Worm (Caenorhabditis elegans) whole organism, L4 larva: Measurements from ENCODE around the gene klf-2.

Experiments
- F26F4.8 ChIP-seq: fragments of 200-800 bp; sonication (Bioruptor generic); conservative IDR thresholded peaks from 2 replicates; pipeline ENCODE4 v1.3.6; 2022; ENCODE audit warnings: missing genetic modification characterization, missing compliant biosample characterization
- Y105C5A.15 ChIP-seq: fragments of 200-800 bp; sonication (Bioruptor generic); IDR thresholded peaks from 2 replicates; pipeline ENCODE4 v1.3.6; 2022; ENCODE audit warnings: missing genetic modification characterization, missing compliant biosample characterization
- ZK337.2 ChIP-seq: fragments of 200-800 bp; sonication (Bioruptor generic); IDR thresholded peaks from 2 replicates; pipeline ENCODE4 v1.3.6; 2022; ENCODE audit warnings: missing genetic modification reagents, missing genetic modification characterization, missing compliant biosample characterization
- aha-1 ChIP-seq: fragments of 150-350 bp; peaks from one replicate; lab custom pipeline; 2014; ENCODE audit warnings: missing biosample characterization, missing genetic modification characterization
- arid-1 ChIP-seq: fragments of 200-800 bp; sonication (Bioruptor generic); conservative IDR thresholded peaks from 2 replicates; pipeline ENCODE4 v1.3.6; 2022; ENCODE audit warnings: missing genetic modification reagents, missing genetic modification characterization, missing compliant biosample characterization
- ceh-20 ChIP-seq: fragments of 200-800 bp; sonication (Bioruptor generic); IDR thresholded peaks from 2 replicates; pipeline ENCODE4 v1.3.6; 2022; ENCODE audit warnings: missing genetic modification reagents, missing genetic modification characterization, missing compliant biosample characterization
- ceh-44 ChIP-seq: fragments of 200-800 bp; sonication (Bioruptor generic); IDR thresholded peaks from 2 replicates; pipeline ENCODE4 v1.3.6; 2022; ENCODE audit warnings: missing genetic modification reagents, missing genetic modification characterization, missing compliant biosample characterization
- ceh-82 ChIP-seq: sonication (generic microtip); optimal IDR thresholded peaks from 2 replicates; lab custom pipeline; 2017; ENCODE audit warnings: missing biosample characterization, missing genetic modification characterization
- ctbp-1 ChIP-seq: fragments of 200-800 bp; sonication (Bioruptor generic); IDR thresholded peaks from 2 replicates; pipeline ENCODE4 v1.3.6; 2022; ENCODE audit warnings: missing genetic modification reagents, missing genetic modification characterization, missing compliant biosample characterization
- daf-16 ChIP-seq, 3 experiments: sonication (generic microtip); optimal IDR thresholded peaks; 2 replicates each; lab custom pipeline; 2016 to 2017; ENCODE audit warnings: missing genetic modification characterization in 3 of 3, missing genetic modification reagents in 3 of 3, mild to moderate bottlenecking in 2 of 3, missing compliant biosample characterization in 2 of 3, missing biosample characterization in 1 of 3, moderate library complexity in 1 of 3
- daf-8 ChIP-seq: fragments of 200-800 bp; sonication (Bioruptor generic); IDR thresholded peaks from 2 replicates; pipeline ENCODE4 v1.3.6; 2022; ENCODE audit warnings: missing genetic modification characterization, missing compliant biosample characterization
- dmd-6 ChIP-seq: fragments of 200-800 bp; sonication (Bioruptor generic); IDR thresholded peaks from 2 replicates; pipeline ENCODE4 v1.3.6; 2022; ENCODE audit warnings: missing genetic modification reagents, missing genetic modification characterization, missing compliant biosample characterization
- dpl-1 ChIP-seq: fragments of 150-350 bp; optimal IDR thresholded peaks from 2 replicates; lab custom pipeline; 2014; ENCODE audit warnings: missing biosample characterization, missing genetic modification reagents, missing genetic modification characterization
- duxl-1 ChIP-seq: sonication (generic microtip); optimal IDR thresholded peaks from 2 replicates; lab custom pipeline; 2016; ENCODE audit warnings: mild to moderate bottlenecking, missing genetic modification characterization, moderate library complexity, missing compliant biosample characterization; ENCODE audit not compliant: poor library complexity
- dve-1 ChIP-seq: sonication (generic microtip); optimal IDR thresholded peaks from 2 replicates; lab custom pipeline; 2017; ENCODE audit warnings: antibody characterized with exemption, mild to moderate bottlenecking, missing genetic modification characterization, missing compliant biosample characterization; ENCODE audit not compliant: insufficient read depth
- egl-27 ChIP-seq: sonication (generic microtip); optimal IDR thresholded peaks from 3 replicates; lab custom pipeline; 2017; ENCODE audit warnings: missing biosample characterization, missing genetic modification reagents, missing genetic modification characterization
- fkh-10 ChIP-seq: fragments of 150-350 bp; optimal IDR thresholded peaks from 2 replicates; lab custom pipeline; 2014; ENCODE audit warnings: missing biosample characterization, missing genetic modification reagents, missing genetic modification characterization
- hif-1 ChIP-seq, 2 experiments: sonication (generic microtip); optimal IDR thresholded peaks; 2 replicates each; lab custom pipeline; 2016 to 2017; ENCODE audit warnings: missing compliant biosample characterization in 2 of 2, missing genetic modification characterization in 2 of 2, missing genetic modification reagents in 2 of 2, missing genotype in 2 of 2, mild to moderate bottlenecking in 1 of 2
- hlh-11 ChIP-seq: fragments of 200-800 bp; sonication (Bioruptor generic); optimal IDR thresholded peaks from 2 replicates; lab custom pipeline; 2018; ENCODE audit warnings: mild to moderate bottlenecking, missing genetic modification characterization, missing compliant biosample characterization
- hlh-30 ChIP-seq: sonication (generic microtip); optimal IDR thresholded peaks from 2 replicates; lab custom pipeline; 2017; ENCODE audit warnings: antibody characterized with exemption, mild to moderate bottlenecking, missing genetic modification characterization, missing compliant biosample characterization; ENCODE audit not compliant: insufficient read depth
- hmg-1.1 ChIP-seq: fragments of 200-800 bp; sonication (Bioruptor generic); IDR thresholded peaks from 2 replicates; pipeline ENCODE4 v1.3.6; 2022; ENCODE audit warnings: missing genetic modification reagents, missing genetic modification characterization, missing compliant biosample characterization
- lim-7 ChIP-seq: fragments of 200-800 bp; sonication (Bioruptor generic); IDR thresholded peaks from 2 replicates; pipeline ENCODE4 v1.3.6; 2022; ENCODE audit warnings: missing genetic modification characterization, missing compliant biosample characterization
- lin-13 ChIP-seq: fragments of 150-350 bp; optimal IDR thresholded peaks from 2 replicates; lab custom pipeline; 2014; ENCODE audit warnings: missing biosample characterization, missing genetic modification reagents, missing genetic modification characterization
- lin-15B ChIP-seq: fragments of 150-350 bp; sonication (generic microtip); optimal IDR thresholded peaks from 3 replicates; lab custom pipeline; 2014; ENCODE audit warnings: missing biosample characterization, missing genetic modification characterization
- lin-38 ChIP-seq: fragments of 200-800 bp; sonication (Bioruptor generic); IDR thresholded peaks from 2 replicates; pipeline ENCODE4 v1.3.6; 2022; ENCODE audit warnings: missing genetic modification reagents, missing genetic modification characterization, missing compliant biosample characterization
- lsy-2 ChIP-seq, 2 experiments: fragments of 150-350 bp in 1 of 2; sonication (generic microtip) in 1 of 2; optimal IDR thresholded peaks; 2 replicates each; lab custom pipeline; 2014 to 2017; ENCODE audit warnings: missing biosample characterization in 2 of 2, missing genetic modification characterization in 2 of 2
- madf-9 ChIP-seq: fragments of 200-800 bp; sonication (Bioruptor generic); conservative IDR thresholded peaks from 2 replicates; pipeline ENCODE4 v1.3.6; 2022; ENCODE audit warnings: missing genetic modification reagents, missing genetic modification characterization, missing compliant biosample characterization
- mdl-1 ChIP-seq, 2 experiments: fragments of 150-350 bp in 1 of 2; sonication (generic microtip) in 1 of 2; optimal IDR thresholded peaks; 2 replicates each; lab custom pipeline; 2014 to 2017; ENCODE audit warnings: missing biosample characterization in 2 of 2, missing genetic modification characterization in 2 of 2
- mep-1 ChIP-seq: fragments of 150-350 bp; sonication (generic microtip); optimal IDR thresholded peaks from 3 replicates; lab custom pipeline; 2014; ENCODE audit warnings: missing biosample characterization, missing genetic modification characterization
- mes-2 ChIP-seq: sonication (generic microtip); optimal IDR thresholded peaks from 2 replicates; lab custom pipeline; 2016; ENCODE audit warnings: missing genotype, mild to moderate bottlenecking, missing genetic modification characterization, missing compliant biosample characterization; ENCODE audit not compliant: poor library complexity, severe bottlenecking
- mxl-2 ChIP-seq: fragments of 200-800 bp; sonication (Bioruptor generic); conservative IDR thresholded peaks from 2 replicates; pipeline ENCODE4 v1.3.6; 2022; ENCODE audit warnings: missing genetic modification reagents, missing genetic modification characterization, missing compliant biosample characterization
- nhr-11 ChIP-seq: fragments of 150-350 bp; optimal IDR thresholded peaks from 2 replicates; lab custom pipeline; 2014; ENCODE audit warnings: missing biosample characterization, missing genetic modification characterization
- nhr-237 ChIP-seq: sonication (generic microtip); optimal IDR thresholded peaks from 2 replicates; lab custom pipeline; 2017; ENCODE audit warnings: missing biosample characterization, missing genetic modification characterization
- nhr-28 ChIP-seq: fragments of 150-350 bp; optimal IDR thresholded peaks from 2 replicates; lab custom pipeline; 2014; ENCODE audit warnings: missing biosample characterization, missing genetic modification characterization
- nhr-41 ChIP-seq: fragments of 200-800 bp; sonication (Bioruptor generic); IDR thresholded peaks from 2 replicates; pipeline ENCODE4 v1.3.6; 2022; ENCODE audit warnings: missing genetic modification reagents, missing genetic modification characterization, missing compliant biosample characterization
- nhr-42 ChIP-seq: fragments of 200-800 bp; sonication (Bioruptor generic); IDR thresholded peaks from 2 replicates; pipeline ENCODE4 v1.3.6; 2022; ENCODE audit warnings: missing genetic modification characterization, missing compliant biosample characterization
- nhr-76 ChIP-seq: fragments of 150-350 bp; optimal IDR thresholded peaks from 2 replicates; lab custom pipeline; 2014; ENCODE audit warnings: missing biosample characterization, missing genetic modification characterization
- nhr-77 ChIP-seq: fragments of 150-350 bp; optimal IDR thresholded peaks from 2 replicates; lab custom pipeline; 2014; ENCODE audit warnings: missing biosample characterization, missing genetic modification characterization
- rbr-2 ChIP-seq: sonication (generic microtip); optimal IDR thresholded peaks from 2 replicates; lab custom pipeline; 2016; ENCODE audit warnings: missing genotype, missing genetic modification characterization, missing compliant biosample characterization
- sdz-12 ChIP-seq: fragments of 200-800 bp; sonication (Bioruptor generic); optimal IDR thresholded peaks from 2 replicates; lab custom pipeline; 2018; ENCODE audit warnings: mild to moderate bottlenecking, missing genetic modification characterization, missing compliant biosample characterization
- set-16 ChIP-seq: fragments of 200-800 bp; sonication (Bioruptor generic); IDR thresholded peaks from 2 replicates; pipeline ENCODE4 v1.3.6; 2022; ENCODE audit warnings: missing genetic modification reagents, missing genetic modification characterization, missing compliant biosample characterization
- skn-1 ChIP-seq: fragments of 150-350 bp; optimal IDR thresholded peaks from 2 replicates; lab custom pipeline; 2014; ENCODE audit warnings: missing biosample characterization, missing genetic modification characterization
- tra-1 ChIP-seq: fragments of 200-800 bp; sonication (Bioruptor generic); IDR thresholded peaks from 2 replicates; pipeline ENCODE4 v1.3.6; 2022; ENCODE audit warnings: missing genetic modification reagents, missing genetic modification characterization, missing compliant biosample characterization
- unc-62 ChIP-seq, 3 experiments: fragments of 150-350 bp in 1 of 3; sonication (generic microtip); optimal IDR thresholded peaks in 2 of 3; peaks in 1 of 3; 1 replicate in 1 of 3; 2 replicates in 2 of 3; lab custom pipeline; 2014 to 2017; ENCODE audit warnings: missing biosample characterization in 3 of 3, missing genetic modification characterization in 3 of 3, missing genetic modification reagents in 3 of 3, missing genotype in 1 of 3

klf-2 gene

DNA sequence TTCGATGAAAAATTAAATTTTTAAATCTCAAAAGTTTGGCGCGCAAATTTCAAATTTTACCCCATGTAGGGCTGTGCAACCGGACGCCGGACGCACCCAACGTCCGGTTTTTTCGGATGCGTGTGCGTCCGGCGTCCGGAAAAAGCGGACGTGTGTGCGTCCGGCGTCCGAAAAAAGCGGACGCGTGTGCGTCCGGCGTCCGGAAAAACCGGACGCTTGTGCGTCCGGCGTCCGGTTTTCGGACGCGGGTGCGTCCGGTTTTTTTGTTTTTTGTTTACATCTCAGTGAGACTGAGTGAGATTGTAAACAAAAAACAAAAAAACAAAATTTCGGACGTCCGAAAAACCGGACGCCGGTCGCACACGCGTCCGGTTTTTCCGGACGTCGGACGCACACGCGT, 19.6 kb downstream of the klf-2 start:
- peak; percentile 84 for TF ChIP-seq set-16 (GFP tag; lab: Robert Waterston, UW)
- TF ChIP-seq Y105C5A.15 (GFP tag; lab: Robert Waterston, UW): peak; percentile 58; the same call in 1 of the 2 replicates
- TF ChIP-seq madf-9: 0 out of 2 replicates have a peak, but pooled peaks have one; percentile 45
- 0 out of 2 replicates have a peak, but pooled peaks have one; percentile 63 for TF ChIP-seq F26F4.8 (GFP tag; lab: Robert Waterston, UW)
- 0 out of 2 replicates have a peak, but pooled peaks have one; percentile 29 for TF ChIP-seq ceh-44 (GFP tag; lab: Robert Waterston, UW)
- TF ChIP-seq lin-38 (GFP tag; lab: Robert Waterston, UW): peak; percentile 28; the same call in 1 of the 2 replicates

ce11 chrV:20710156-20710555, 24.7 kb downstream of the klf-2 start:
- TF ChIP-seq hlh-11 (tag; lab: Kevin White, UChicago) (peak; percentile 34), lin-15B (tag; lab: Kevin White, UChicago) (no peak), skn-1 (tag; lab: Kevin White, UChicago) (no peak), nhr-41 (no peak), hlh-30 (peak; percentile 79), hmg-1.1 (GFP tag; lab: Robert Waterston, UW) (peak; percentile 23; the same call in 1 of the 2 replicates), duxl-1 (tag; lab: Kevin White, UChicago) (no peak), lim-7 (no peak), daf-8 (no peak), lsy-2 (tag; optimal IDR thresholded peaks at IDR 0.05; lab: Kevin White, UChicago) (peak in 1 of 2 experiments; percentile 32), sdz-12 (no peak), mxl-2 (no peak), egl-27 (tag; lab: Kevin White, UChicago) (no peak), nhr-77 (tag; lab: Kevin White, UChicago) (no peak), aha-1 (peak; percentile 99), fkh-10 (no peak), hif-1 (tag; optimal IDR thresholded peaks at IDR 0.05; lab: Kevin White, UChicago) (peak in 1 of 2 experiments; percentile 95)

ce11 chrV:20710642-20711041, 25.2 kb downstream of the klf-2 start:
- TF ChIP-seq hlh-30 (peak; percentile 71), daf-16 (GFP tag; optimal IDR thresholded peaks at IDR 0.05; lab: Kevin White, UChicago) (no peak), daf-16 (tag; optimal IDR thresholded peaks at IDR 0.05; lab: Kevin White, UChicago) (no peak), ceh-44 (GFP tag; lab: Robert Waterston, UW) (no peak), ZK337.2 (GFP tag; lab: Robert Waterston, UW) (no peak), nhr-76 (tag; lab: Kevin White, UChicago) (no peak), lin-13 (no peak), mdl-1 (tag; optimal IDR thresholded peaks at IDR 0.05; lab: Kevin White, UChicago) (peak in 1 of 2 experiments; percentile 61), dve-1 (peak; percentile 22), aha-1 (peak; percentile 81)
- TF ChIP-seq, all 104 proteins: peak for 4

- TF ChIP-seq nhr-28 (peak; percentile 40), rbr-2 (tag; lab: Kevin White, UChicago) (no peak), arid-1 (GFP tag; lab: Robert Waterston, UW) (no peak), lsy-2 (tag; optimal IDR thresholded peaks at IDR 0.05; lab: Kevin White, UChicago) (peak in 1 of 2 experiments; percentile 49), unc-62 (GFP tag; optimal IDR thresholded peaks at IDR 0.05 in 1 of 2; lab: Kevin White, UChicago) (peak in 1 of 2 experiments; percentile 15), unc-62 (tag; optimal IDR thresholded peaks at IDR 0.05; lab: Kevin White, UChicago) (no peak), tra-1 (GFP tag; lab: Robert Waterston, UW) (no peak), dpl-1 (GFP tag; lab: Kevin White, UChicago) (peak; percentile 10), ceh-82 (tag; lab: Kevin White, UChicago) (no peak), mep-1 (peak; percentile 32), nhr-42 (no peak), mes-2 (tag; lab: Kevin White, UChicago) (peak; percentile 38), lin-38 (GFP tag; lab: Robert Waterston, UW) (no peak), nhr-237 (tag; lab: Kevin White, UChicago) (no peak), ctbp-1 (GFP tag; lab: Robert Waterston, UW) (0 out of 2 replicates have a peak, but pooled peaks have one; percentile 8), daf-16 (GFP tag; optimal IDR thresholded peaks at IDR 0.05; lab: Kevin White, UChicago) (no peak), daf-16 (tag; optimal IDR thresholded peaks at IDR 0.05; lab: Kevin White, UChicago) (peak; percentile 20), dmd-6 (GFP tag; lab: Robert Waterston, UW) (peak; percentile 49; the same call in 1 of the 2 replicates), nhr-11 (tag; lab: Kevin White, UChicago) (peak; percentile 39), hlh-11 (tag; lab: Kevin White, UChicago) (peak; percentile 32), ceh-20 (GFP tag; lab: Robert Waterston, UW) (peak; percentile 41; the same call in 1 of the 2 replicates)
These were observed 26.2 kb downstream of the klf-2 start for ce11 chrV:20711733-20712132.
